Fruit fly (Drosophila melanogaster): ENCODE results near the gene CG43401.

CG43401 gene

dm6 chr2L:1425799-1426357, 2.4 kb upstream of the CG43401 start:
- no peak for TF ChIP-seq h (GFP tag; optimal IDR thresholded peaks at IDR 0.05)
- no peak for TF ChIP-seq psq (GFP tag; optimal IDR thresholded peaks at IDR 0.05)
- no peak for TF ChIP-seq Vsx2 (GFP tag; optimal IDR thresholded peaks at IDR 0.05; ENCODE audit: partially characterized antibody)
- TF ChIP-seq sage (GFP tag; optimal IDR thresholded peaks at IDR 0.05) = no peak
- no peak for TF ChIP-seq pan (optimal IDR thresholded peaks at IDR 0.05)
- no peak for TF ChIP-seq dmrt93B (GFP tag; optimal IDR thresholded peaks at IDR 0.05)

dm6 chr2L:1426821-1427265, 1.4 kb upstream of the CG43401 start:
- TF ChIP-seq pan (optimal IDR thresholded peaks at IDR 0.05) (peak; percentile 51), Jra (GFP tag; optimal IDR thresholded peaks at IDR 0.05) (peak; percentile 49), rgr (GFP tag; optimal IDR thresholded peaks at IDR 0.05) (peak; percentile 84), psq (GFP tag; optimal IDR thresholded peaks at IDR 0.05) (peak; percentile 85), sv (GFP tag; optimal IDR thresholded peaks at IDR 0.05) (peak; percentile 59), fru (GFP tag; optimal IDR thresholded peaks at IDR 0.05) (peak; percentile 91), Dfd (GFP tag; optimal IDR thresholded peaks at IDR 0.05) (no peak), br (GFP tag; optimal IDR thresholded peaks at IDR 0.05) (peak; percentile 81), brk (GFP tag; optimal IDR thresholded peaks at IDR 0.05) (peak; percentile 21), Rel (GFP tag; optimal IDR thresholded peaks at IDR 0.05) (peak; percentile 31), Rel (tag; optimal IDR thresholded peaks at IDR 0.05) (peak; percentile 2), jim (GFP tag; optimal IDR thresholded peaks at IDR 0.05) (no peak), Abd-B (GFP tag; optimal IDR thresholded peaks at IDR 0.05) (no peak), CG32264 (GFP tag; optimal IDR thresholded peaks at IDR 0.05) (peak; percentile 53), HLH106 (tag; optimal IDR thresholded peaks at IDR 0.05) (peak; percentile 85), Hr78 (GFP tag; optimal IDR thresholded peaks at IDR 0.05) (no peak), Sp1 (GFP tag; optimal IDR thresholded peaks at IDR 0.05) (peak; percentile 82), sage (GFP tag; optimal IDR thresholded peaks at IDR 0.05) (peak; percentile 57), h (GFP tag; optimal IDR thresholded peaks at IDR 0.05) (peak; percentile 90), Myc (optimal IDR thresholded peaks at IDR 0.05) (no peak), OdsH (GFP tag; optimal IDR thresholded peaks at IDR 0.05) (peak; percentile 82), Dif (GFP tag; optimal IDR thresholded peaks at IDR 0.05; ENCODE audit: partially characterized antibody) (no peak), woc (GFP tag; optimal IDR thresholded peaks at IDR 0.05) (peak; percentile 82), N (GFP tag; optimal IDR thresholded peaks at IDR 0.05) (no peak), Vsx2 (GFP tag; optimal IDR thresholded peaks at IDR 0.05; ENCODE audit: partially characterized antibody) (peak; percentile 51), usp (GFP tag; optimal IDR thresholded peaks at IDR 0.05) (no peak), ey (GFP tag; optimal IDR thresholded peaks at IDR 0.05) (peak; percentile 85), dl (GFP tag; optimal IDR thresholded peaks at IDR 0.05; ENCODE audit: insufficient read depth in 1 of 2, partially characterized antibody in 2 of 2) (no peak), lola (GFP tag; optimal IDR thresholded peaks at IDR 0.05) (no peak), Hr83 (GFP tag; optimal IDR thresholded peaks at IDR 0.05; ENCODE audit: poor library complexity, severe bottlenecking) (peak; percentile 32), Hnf4 (GFP tag; optimal IDR thresholded peaks at IDR 0.05) (peak; percentile 68), Mio (GFP tag; optimal IDR thresholded peaks at IDR 0.05) (no peak), CG9705 (GFP tag; optimal IDR thresholded peaks at IDR 0.05) (peak; percentile 13), tai (GFP tag; optimal IDR thresholded peaks at IDR 0.05) (no peak), dsf (GFP tag; optimal IDR thresholded peaks at IDR 0.05; ENCODE audit: borderline replicate concordance) (peak; percentile 17), CrebA (GFP tag; optimal IDR thresholded peaks at IDR 0.05; ENCODE audit: borderline replicate concordance) (peak; percentile 5), GATAd (GFP tag; optimal IDR thresholded peaks at IDR 0.05) (no peak), foxo (GFP tag; optimal IDR thresholded peaks at IDR 0.05) (peak in 1 of 2 experiments; percentile 84), dmrt93B (GFP tag; optimal IDR thresholded peaks at IDR 0.05) (peak; percentile 85)

DNA sequence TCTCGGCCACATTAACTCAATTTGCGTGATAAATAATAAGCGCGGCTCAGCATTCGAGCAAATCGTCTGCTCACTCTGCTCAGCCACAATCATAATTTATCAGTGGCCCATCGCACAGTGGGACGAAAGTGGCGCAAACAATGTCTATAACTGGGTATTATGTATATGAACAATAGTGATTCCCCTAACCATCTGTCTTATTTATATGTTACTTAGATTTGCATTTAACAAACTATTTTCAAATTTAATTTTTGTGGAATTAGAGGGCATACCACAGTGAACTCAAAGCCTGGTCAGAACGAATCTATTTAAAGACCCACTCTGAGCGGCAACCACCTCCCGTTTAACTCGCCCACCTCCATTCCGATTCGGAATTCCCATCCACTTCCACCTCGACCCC, 482 bp upstream of the CG43401 start:
- TF ChIP-seq Dfd (GFP tag; optimal IDR thresholded peaks at IDR 0.05) (no peak), Sp1 (GFP tag; optimal IDR thresholded peaks at IDR 0.05) (no peak), Myc (optimal IDR thresholded peaks at IDR 0.05) (no peak)

Measured in whole organism, wandering third instar larva.